Fruit fly (Drosophila melanogaster) whole organism: ENCODE results near the gene eIF4E6.

Source experiments
- CG8478 ChIP-seq: fragments of >200 bp; optimal IDR thresholded peaks from 2 replicates; lab custom pipeline; 2018; ENCODE audit warnings: inconsistent platforms
- pan ChIP-seq: fragments of >200 bp; optimal IDR thresholded peaks from 2 replicates; lab custom pipeline; 2017
- psq ChIP-seq: fragments of >200 bp; optimal IDR thresholded peaks from 2 replicates; lab custom pipeline; 2017

DNA sequence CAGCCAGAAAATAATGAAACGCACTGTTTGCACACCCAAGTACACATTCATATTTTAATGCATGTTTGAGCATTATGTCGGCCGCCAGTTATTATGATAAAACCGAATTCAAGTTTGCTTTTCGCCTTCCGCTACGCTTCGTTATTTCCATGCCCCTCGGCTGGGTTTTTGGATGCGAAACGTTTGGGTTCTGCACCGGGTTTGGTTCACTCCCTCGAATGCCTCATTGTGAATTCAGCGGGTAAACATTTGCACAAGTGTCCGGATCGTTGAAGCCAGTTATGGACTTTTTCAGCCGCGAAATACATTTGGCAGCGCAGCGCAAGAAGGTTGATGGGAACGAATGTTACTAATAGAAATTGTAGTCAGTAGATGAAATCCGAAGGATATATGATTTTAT is 44.2 kb upstream of the eIF4E6 start:
- TF ChIP-seq pan (no peak), psq (lab: Kevin White, UChicago) (no peak), CG8478 (lab: Kevin White, UChicago) (no peak)
